Worm (Caenorhabditis elegans): Measurements from ENCODE around the gene alh-9.
A peak's percentile ranks its signal among the peaks of the same experiment; 100 is the strongest.

ce11 chrIII:5834663-5835062 lies 21.2 kb upstream of the alh-9 start:
- TF ChIP-seq unc-130 (GFP tag; optimal IDR thresholded peaks at IDR 0.05) (no peak), nhr-237 (tag; optimal IDR thresholded peaks at IDR 0.05) (no peak), hlh-30 (tag; optimal IDR thresholded peaks at IDR 0.05; ENCODE audit: insufficient read depth) (no peak), nhr-28 (tag; optimal IDR thresholded peaks at IDR 0.05) (no peak), jun-1 (tag; optimal IDR thresholded peaks at IDR 0.05) (no peak), aha-1 (tag) (peak; percentile 80), zip-2 (tag; optimal IDR thresholded peaks at IDR 0.05) (no peak), mep-1 (tag; optimal IDR thresholded peaks at IDR 0.05) (no peak), pha-4 (GFP tag; IDR thresholded peaks at IDR 0.05) (no peak), pha-4 (tag; optimal IDR thresholded peaks at IDR 0.05) (no peak), nhr-25 (tag; optimal IDR thresholded peaks at IDR 0.05; ENCODE audit: borderline replicate concordance, insufficient read depth) (no peak)

Data from whole organism, L4 larva.